Fruit fly (Drosophila melanogaster) whole organism, pupa: Measurements from ENCODE around the gene hwt.

Source experiments
- CG10348 ChIP-seq: fragments of 200-800 bp; sonication (Bioruptor generic); IDR thresholded peaks from 2 replicates; pipeline ENCODE4 v1.3.6; 2022; ENCODE audit warnings: missing biosample characterization, missing genetic modification characterization
- CG12605 ChIP-seq: fragments of 200-800 bp; sonication (Bioruptor generic); IDR thresholded peaks from 2 replicates; pipeline ENCODE4 v1.3.6; 2022; ENCODE audit warnings: missing biosample characterization, missing genetic modification characterization
- CG13204 ChIP-seq: fragments of 200-800 bp; sonication (Bioruptor generic); optimal IDR thresholded peaks from 2 replicates; lab custom pipeline; 2018; ENCODE audit warnings: missing biosample characterization, mild to moderate bottlenecking, missing genetic modification characterization, moderate library complexity
- CG14655 ChIP-seq: fragments of 200-800 bp; sonication (Bioruptor generic); optimal IDR thresholded peaks from 3 replicates; lab custom pipeline; 2017; ENCODE audit warnings: mild to moderate bottlenecking, missing biosample characterization, missing genetic modification reagents, missing genetic modification characterization
- CG15710 ChIP-seq: fragments of 200-800 bp; sonication (Bioruptor generic); optimal IDR thresholded peaks from 2 replicates; lab custom pipeline; 2018; ENCODE audit warnings: missing biosample characterization, mild to moderate bottlenecking, missing genetic modification characterization, moderate library complexity
- CG17806 ChIP-seq: fragments of 200-800 bp; sonication (Bioruptor generic); optimal IDR thresholded peaks from 2 replicates; lab custom pipeline; 2018; ENCODE audit warnings: missing biosample characterization, mild to moderate bottlenecking, missing genetic modification characterization, moderate library complexity
- CG32121 ChIP-seq: fragments of 200-800 bp; sonication (Bioruptor generic); IDR thresholded peaks from 2 replicates; pipeline ENCODE4 v1.3.6; 2022; ENCODE audit warnings: missing biosample characterization, missing genetic modification characterization
- CG34367 ChIP-seq: fragments of 200-800 bp; sonication (Bioruptor generic); optimal IDR thresholded peaks from 2 replicates; lab custom pipeline; 2018; ENCODE audit warnings: missing biosample characterization, mild to moderate bottlenecking, missing genetic modification characterization
- CG4496 ChIP-seq: fragments of 200-800 bp; sonication (Bioruptor generic); IDR thresholded peaks from 3 replicates; pipeline ENCODE4 v1.3.6; 2022; ENCODE audit warnings: missing biosample characterization, missing genetic modification characterization
- CG8159 ChIP-seq: fragments of 200-800 bp; sonication (Bioruptor generic); optimal IDR thresholded peaks from 3 replicates; lab custom pipeline; 2018; ENCODE audit warnings: missing biosample characterization, mild to moderate bottlenecking, missing genetic modification characterization, moderate library complexity
- CG8301 ChIP-seq: fragments of 200-800 bp; sonication (Bioruptor generic); optimal IDR thresholded peaks from 2 replicates; lab custom pipeline; 2018; ENCODE audit warnings: missing biosample characterization, mild to moderate bottlenecking, missing genetic modification characterization
- CG9948 ChIP-seq: fragments of 200-800 bp; sonication (Bioruptor generic); optimal IDR thresholded peaks from 2 replicates; lab custom pipeline; 2018; ENCODE audit warnings: missing biosample characterization, mild to moderate bottlenecking, missing genetic modification characterization, moderate library complexity
- D1 ChIP-seq: fragments of 200-800 bp; sonication (Bioruptor generic); optimal IDR thresholded peaks from 2 replicates; lab custom pipeline; 2018; ENCODE audit warnings: missing biosample characterization, mild to moderate bottlenecking, missing genetic modification characterization, moderate library complexity
- EcR ChIP-seq: fragments of 200-800 bp; sonication (Bioruptor generic); optimal IDR thresholded peaks from 3 replicates; lab custom pipeline; 2019; ENCODE audit warnings: missing biosample characterization, missing genetic modification characterization, mild to moderate bottlenecking, moderate library complexity, missing genetic modification reagents
- Ets98B ChIP-seq: fragments of 200-800 bp; sonication (Bioruptor generic); IDR thresholded peaks from 2 replicates; pipeline ENCODE4 v1.3.6; 2022; ENCODE audit warnings: missing biosample characterization, missing genetic modification characterization
- Pif1A ChIP-seq: fragments of 200-800 bp; sonication (Bioruptor generic); optimal IDR thresholded peaks from 3 replicates; lab custom pipeline; 2016; ENCODE audit warnings: missing biosample characterization, missing genetic modification characterization
- Pif1B ChIP-seq: fragments of 200-800 bp; sonication (Bioruptor generic); optimal IDR thresholded peaks from 3 replicates; lab custom pipeline; 2016; ENCODE audit warnings: missing biosample characterization, missing genetic modification characterization
- Snoo ChIP-seq: fragments of 200-800 bp; sonication (Bioruptor generic); optimal IDR thresholded peaks from 3 replicates; lab custom pipeline; 2017; ENCODE audit warnings: missing biosample characterization, mild to moderate bottlenecking, missing genetic modification characterization, inconsistent platforms
- fd96Ca ChIP-seq: fragments of 200-800 bp; sonication (Bioruptor generic); IDR thresholded peaks from 3 replicates; pipeline ENCODE4 v1.3.6; 2022; ENCODE audit warnings: missing biosample characterization, missing genetic modification characterization
- gl ChIP-seq: fragments of 200-800 bp; sonication (Bioruptor generic); optimal IDR thresholded peaks from 2 replicates; lab custom pipeline; 2018; ENCODE audit warnings: missing biosample characterization, mild to moderate bottlenecking, missing genetic modification characterization
- rn ChIP-seq: fragments of 200-800 bp; sonication (Bioruptor generic); IDR thresholded peaks from 2 replicates; pipeline ENCODE4 v1.3.6; 2022; ENCODE audit warnings: missing biosample characterization, missing genetic modification characterization

hwt gene

dm6 chrX:12582984-12583869, 15.0 kb upstream of the hwt start, which contains the start of gene Pits:
Pits (minus strand) TSS chrX:12583193.
- TF ChIP-seq CG4496 (GFP tag; lab: Robert Waterston, UW) (peak; percentile 64), CG32121 (GFP tag; lab: Robert Waterston, UW) (peak; percentile 55), Pif1A (GFP tag; lab: Kevin White, UChicago) (no peak), Ets98B (GFP tag; lab: Robert Waterston, UW) (peak; percentile 55; the same call in 1 of the 2 replicates), CG14655 (GFP tag; lab: Kevin White, UChicago) (peak; percentile 16), rn (GFP tag; lab: Robert Waterston, UW) (no peak), CG12605 (GFP tag; lab: Robert Waterston, UW) (peak; percentile 68), Pif1B (no peak), CG15710 (tag; lab: Kevin White, UChicago) (peak; percentile 6), CG17806 (tag; lab: Kevin White, UChicago) (no peak), CG13204 (GFP tag; lab: Kevin White, UChicago) (peak; percentile 89), CG8301 (tag; lab: Kevin White, UChicago) (no peak), fd96Ca (GFP tag; lab: Robert Waterston, UW) (peak; percentile 76), CG10348 (GFP tag; lab: Robert Waterston, UW) (no peak), gl (no peak), CG9948 (no peak), CG8159 (peak; percentile 39), CG34367 (tag; lab: Kevin White, UChicago) (no peak), Snoo (tag; lab: Kevin White, UChicago) (no peak), EcR (GFP tag; lab: Kevin White, UChicago) (peak; percentile 50), D1 (tag; lab: Kevin White, UChicago) (no peak)

- TF ChIP-seq Pif1B (no peak), D1 (tag; lab: Kevin White, UChicago) (no peak), Snoo (tag; lab: Kevin White, UChicago) (no peak), CG10348 (GFP tag; lab: Robert Waterston, UW) (no peak), fd96Ca (GFP tag; lab: Robert Waterston, UW) (no peak), CG32121 (GFP tag; lab: Robert Waterston, UW) (no peak), CG12605 (GFP tag; lab: Robert Waterston, UW) (no peak)
Observed at dm6 chrX:12582661-12582983, 14.4 kb upstream of the hwt start.

- no peak for TF ChIP-seq Pif1A (GFP tag; lab: Kevin White, UChicago)
- TF ChIP-seq, all 21 proteins: peak for 0
Observed at dm6 chrX:12581894-12582293, 13.6 kb upstream of the hwt start.

- TF ChIP-seq CG15710 (tag; lab: Kevin White, UChicago), result no peak
- no peak for TF ChIP-seq CG4496 (GFP tag; lab: Robert Waterston, UW)
- TF ChIP-seq Snoo (tag; lab: Kevin White, UChicago), result no peak
- no peak for TF ChIP-seq Pif1A (GFP tag; lab: Kevin White, UChicago)
- TF ChIP-seq CG12605 (GFP tag; lab: Robert Waterston, UW), result no peak
- no peak for TF ChIP-seq D1 (tag; lab: Kevin White, UChicago)
Observed at dm6 chrX:12581305-12581676, 13.0 kb upstream of the hwt start.

dm6 chrX:12580498-12581304, 12.4 kb upstream of the hwt start:
- TF ChIP-seq CG12605 (GFP tag; lab: Robert Waterston, UW) (peak; percentile 28; the same call in 1 of the 2 replicates), CG9948 (peak; percentile 21), CG15710 (tag; lab: Kevin White, UChicago) (peak; percentile 18), CG8159 (peak; percentile 50), Ets98B (GFP tag; lab: Robert Waterston, UW) (no peak), CG34367 (tag; lab: Kevin White, UChicago) (no peak), CG14655 (GFP tag; lab: Kevin White, UChicago) (no peak), CG13204 (GFP tag; lab: Kevin White, UChicago) (no peak), CG4496 (GFP tag; lab: Robert Waterston, UW) (peak; percentile 40; the same call in 1 of the 3 replicates), Pif1A (GFP tag; lab: Kevin White, UChicago) (no peak), Snoo (tag; lab: Kevin White, UChicago) (no peak)
- TF ChIP-seq, all 21 proteins: peak for 5

- TF ChIP-seq EcR (GFP tag; lab: Kevin White, UChicago), result peak; percentile 70
- TF ChIP-seq CG17806 (tag; lab: Kevin White, UChicago), result no peak
Observed at dm6 chrX:12580040-12580497, 11.8 kb upstream of the hwt start.
